Worm (Caenorhabditis elegans) whole organism, L4/young adult: Measurements from ENCODE around the gene gtap-2.

Experiments
- W03F9.2 ChIP-seq: fragments of 150-350 bp; optimal IDR thresholded peaks from 2 replicates; lab custom pipeline; 2014; ENCODE audit warnings: missing biosample characterization, missing genetic modification characterization
- dao-5 ChIP-seq: sonication (generic microtip); optimal IDR thresholded peaks from 2 replicates; lab custom pipeline; 2016; ENCODE audit warnings: missing genotype, missing genetic modification characterization, moderate library complexity, missing compliant biosample characterization

- TF ChIP-seq W03F9.2 (tag; lab: Kevin White, UChicago) (no peak), dao-5 (no peak)
Measured at ce11 chrIII:9772394-9772793, 36.0 kb upstream of the gtap-2 start.
